Fruit fly (Drosophila melanogaster) whole organism: ENCODE data around the gene ebo.
"Not testable (repeated sequence)": the region's sequence is repeated elsewhere in the genome, so short reads cannot be mapped to it uniquely, and the experiment has no call there.

Experiments
- CG8478 ChIP-seq: fragments of >200 bp; optimal IDR thresholded peaks from 2 replicates; lab custom pipeline; 2018; ENCODE audit warnings: inconsistent platforms
- EcR ChIP-seq, 2 experiments: fragments of >200 bp; optimal IDR thresholded peaks; 2 replicates each; lab custom pipeline; 2017; ENCODE audit warnings: missing biosample characterization in 2 of 2, missing genetic modification characterization in 2 of 2, missing genetic modification reagents in 2 of 2
- psq ChIP-seq: fragments of >200 bp; optimal IDR thresholded peaks from 2 replicates; lab custom pipeline; 2017

- TF ChIP-seq psq; CG8478 (lab: Kevin White, UChicago); EcR (GFP tag; optimal IDR thresholded peaks at IDR 0.05; lab: Kevin White, UChicago): not testable (repeated sequence)
Observed at dm6 chrX:481642-482041, 5.3 kb upstream of the ebo start, which contains the start of gene CG3176.
